Worm (Caenorhabditis elegans): Measurements from ENCODE around the gene epg-4.
A peak's percentile ranks its signal among the peaks of the same experiment; 100 is the strongest.

- TF ChIP-seq lsy-2 (tag; optimal IDR thresholded peaks at IDR 0.05) (peak in 1 of 2 experiments; percentile 41), ztf-11 (tag; optimal IDR thresholded peaks at IDR 0.05) (no peak), swsn-7 (tag; optimal IDR thresholded peaks at IDR 0.05) (no peak)
These were observed 33.6 kb downstream of the epg-4 start for ce11 chrIII:7215532-7215931.
